Worm (Caenorhabditis elegans): ENCODE measurements around the gene dcaf-1.

ce11 chrIV:9679296-9679695, 27.2 kb downstream of the dcaf-1 start:
- TF ChIP-seq hlh-30 (tag; optimal IDR thresholded peaks at IDR 0.05; ENCODE audit: insufficient read depth) = no peak
- TF ChIP-seq lin-29 (GFP tag; IDR thresholded peaks at IDR 0.05) = no peak
- no peak for TF ChIP-seq mep-1 (tag; optimal IDR thresholded peaks at IDR 0.05)
